Fruit fly (Drosophila melanogaster): ENCODE results near the gene ND-ACP.
A peak's percentile ranks its signal among the peaks of the same experiment; 100 is the strongest.

ND-ACP gene

DNA sequence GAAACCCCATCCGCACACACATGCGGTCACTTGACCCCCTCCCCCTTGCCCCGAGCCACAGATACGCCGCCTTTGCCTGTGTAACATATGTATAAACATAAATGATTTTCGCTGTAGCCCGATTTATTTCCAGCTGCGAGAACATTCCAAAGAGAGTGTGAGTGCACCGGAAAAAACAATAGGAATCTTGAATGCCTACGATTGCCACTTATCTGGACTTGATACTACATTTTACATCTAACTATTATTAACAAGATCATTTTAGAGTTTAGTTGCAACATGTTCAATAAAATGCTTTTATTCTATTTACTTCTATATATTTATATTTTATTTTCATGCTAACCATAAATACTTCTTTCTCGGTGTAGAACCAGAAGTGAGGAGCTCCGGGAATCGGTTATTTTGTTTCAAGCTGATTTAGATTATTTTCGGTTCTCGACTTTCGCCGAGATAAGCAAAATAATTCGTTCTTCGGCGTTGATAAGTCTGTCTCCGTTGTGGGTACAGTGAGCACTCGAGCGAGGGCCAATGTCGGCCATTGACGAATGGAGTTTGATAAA is 29.6 kb upstream of the ND-ACP start (continued):
- peak; percentile 67 for TF ChIP-seq wdn (GFP tag; IDR thresholded peaks at IDR 0.05)
- TF ChIP-seq ash1 (GFP tag; optimal IDR thresholded peaks at IDR 0.05): no peak
- TF ChIP-seq al (GFP tag; IDR thresholded peaks at IDR 0.05): peak; percentile 63
- no peak for TF ChIP-seq dm (GFP tag; optimal IDR thresholded peaks at IDR 0.05)
- TF ChIP-seq CG9215 (GFP tag; IDR thresholded peaks at IDR 0.05): peak; percentile 56
- TF ChIP-seq bsh (GFP tag; optimal IDR thresholded peaks at IDR 0.05): peak in 1 of 2 experiments; percentile 91
- peak; percentile 90 for TF ChIP-seq CG2678 (tag; optimal IDR thresholded peaks at IDR 0.05)
- TF ChIP-seq CG13894 (tag; optimal IDR thresholded peaks at IDR 0.05): peak; percentile 23
- peak; percentile 67 for TF ChIP-seq H2.0 (GFP tag; IDR thresholded peaks at IDR 0.05)
- no peak for TF ChIP-seq Sry-δ (GFP tag; optimal IDR thresholded peaks at IDR 0.05)
- no peak for TF ChIP-seq CG14965 (GFP tag; optimal IDR thresholded peaks at IDR 0.05; ENCODE audit: borderline replicate concordance)
- peak; percentile 79 for TF ChIP-seq CG6254 (GFP tag; optimal IDR thresholded peaks at IDR 0.05)
- no peak for TF ChIP-seq emc (GFP tag; optimal IDR thresholded peaks at IDR 0.05)
- peak; percentile 45 for TF ChIP-seq ap (GFP tag; IDR thresholded peaks at IDR 0.05)
- TF ChIP-seq Spps (tag; optimal IDR thresholded peaks at IDR 0.05): peak; percentile 74
- TF ChIP-seq CG4617 (GFP tag; optimal IDR thresholded peaks at IDR 0.05; ENCODE audit: borderline replicate concordance): peak; percentile 61
- TF ChIP-seq fru (optimal IDR thresholded peaks at IDR 0.05): no peak
- TF ChIP-seq hb (GFP tag; IDR thresholded peaks at IDR 0.05; ENCODE audit: partially characterized antibody): no peak
- TF ChIP-seq Ravus (GFP tag; IDR thresholded peaks at IDR 0.05): peak; percentile 13; the same call in 1 of the 2 replicates
- peak; percentile 22 for TF ChIP-seq slp2 (GFP tag; optimal IDR thresholded peaks at IDR 0.05)
- peak; percentile 84 for TF ChIP-seq dmrt99B (tag; optimal IDR thresholded peaks at IDR 0.05)
- peak; percentile 34; the same call in 1 of the 2 replicates for TF ChIP-seq aop (GFP tag; IDR thresholded peaks at IDR 0.05)
- no peak for TF ChIP-seq Dll (GFP tag; IDR thresholded peaks at IDR 0.05; ENCODE audit: partially characterized antibody)
- no peak for TF ChIP-seq cas (GFP tag; IDR thresholded peaks at IDR 0.05)
- peak; percentile 58; the same call in 1 of the 2 replicates for TF ChIP-seq bowl (GFP tag; IDR thresholded peaks at IDR 0.05)
- peak; percentile 60 for TF ChIP-seq CG12104 (GFP tag; optimal IDR thresholded peaks at IDR 0.05)
- TF ChIP-seq zfh1 (GFP tag; IDR thresholded peaks at IDR 0.05): peak; percentile 86
- TF ChIP-seq ranshi (GFP tag; IDR thresholded peaks at IDR 0.05): peak; percentile 78; the same call in 1 of the 2 replicates
- TF ChIP-seq CG6175 (GFP tag; IDR thresholded peaks at IDR 0.05): no peak
- TF ChIP-seq NK7.1 (GFP tag; optimal IDR thresholded peaks at IDR 0.05): no peak
- TF ChIP-seq Atf-2 (GFP tag; optimal IDR thresholded peaks at IDR 0.05): peak; percentile 30
- peak; percentile 96 for TF ChIP-seq twi (tag; optimal IDR thresholded peaks at IDR 0.05)
- no peak for TF ChIP-seq CG6791 (GFP tag; IDR thresholded peaks at IDR 0.05; ENCODE audit: partially characterized antibody)
- peak; percentile 86 for TF ChIP-seq CG15601 (tag; optimal IDR thresholded peaks at IDR 0.05)
- no peak for TF ChIP-seq CG1647 (GFP tag; optimal IDR thresholded peaks at IDR 0.05)
- TF ChIP-seq CG10366 (GFP tag; IDR thresholded peaks at IDR 0.05): peak; percentile 79
- no peak for TF ChIP-seq Doc3 (GFP tag; IDR thresholded peaks at IDR 0.05; ENCODE audit: partially characterized antibody)
- TF ChIP-seq CTCF (GFP tag; optimal IDR thresholded peaks at IDR 0.05): peak; percentile 39
- TF ChIP-seq CG8290 (GFP tag; optimal IDR thresholded peaks at IDR 0.05): peak; percentile 70
- TF ChIP-seq CG8290 (tag; optimal IDR thresholded peaks at IDR 0.05): peak; percentile 30 to 55
- TF ChIP-seq NC2α (GFP tag; optimal IDR thresholded peaks at IDR 0.05): no peak
- no peak for TF ChIP-seq pan (optimal IDR thresholded peaks at IDR 0.05)
- TF ChIP-seq pan (GFP tag; optimal IDR thresholded peaks at IDR 0.05 in 1 of 2, IDR thresholded peaks at IDR 0.05 in 1 of 2): peak in 1 of 2 experiments; percentile 82
- peak; percentile 65 for TF ChIP-seq CG11723 (GFP tag; optimal IDR thresholded peaks at IDR 0.05)
- TF ChIP-seq org-1 (GFP tag; optimal IDR thresholded peaks at IDR 0.05): peak; percentile 75
- TF ChIP-seq Side (GFP tag; optimal IDR thresholded peaks at IDR 0.05): no peak
- TF ChIP-seq amos (GFP tag; IDR thresholded peaks at IDR 0.05; ENCODE audit: partially characterized antibody): no peak
- TF ChIP-seq jigr1 (GFP tag; IDR thresholded peaks at IDR 0.05): 0 out of 3 replicates have a peak, but pooled peaks have one; percentile 34
- peak; percentile 93 for TF ChIP-seq CG10979 (tag; optimal IDR thresholded peaks at IDR 0.05)
- peak; percentile 43 for TF ChIP-seq Dip3 (GFP tag; optimal IDR thresholded peaks at IDR 0.05)
- TF ChIP-seq sisA (GFP tag; IDR thresholded peaks at IDR 0.05): peak; percentile 62
- peak; percentile 97 for TF ChIP-seq CG31441 (GFP tag; IDR thresholded peaks at IDR 0.05)
